Worm (Caenorhabditis elegans): ENCODE measurements around the gene Y53G8B.1.

- TF ChIP-seq pha-4 (tag; optimal IDR thresholded peaks at IDR 0.05) (no peak), lin-15B (tag; optimal IDR thresholded peaks at IDR 0.05) (no peak), snpc-4 (tag; optimal IDR thresholded peaks at IDR 0.05) (no peak), pqm-1 (tag; optimal IDR thresholded peaks at IDR 0.05) (no peak), nhr-11 (tag; optimal IDR thresholded peaks at IDR 0.05) (no peak), nhr-12 (tag; optimal IDR thresholded peaks at IDR 0.05) (no peak), fos-1 (tag; optimal IDR thresholded peaks at IDR 0.05) (no peak), egl-5 (tag; optimal IDR thresholded peaks at IDR 0.05) (no peak)
Observed at ce11 chrIII:3138087-3138486, 9.0 kb downstream of the Y53G8B.1 start.
